Fruit fly (Drosophila melanogaster) whole organism, wandering third instar larva: ENCODE results near the gene Vha26.

Experiments used
- Abd-B ChIP-seq: fragments of >200 bp; optimal IDR thresholded peaks from 2 replicates; lab custom pipeline; 2017; ENCODE audit warnings: missing biosample characterization, missing genetic modification characterization
- CG9705 ChIP-seq: fragments of 200-800 bp; sonication (Bioruptor generic); optimal IDR thresholded peaks from 2 replicates; lab custom pipeline; 2018; ENCODE audit warnings: missing biosample characterization, mild to moderate bottlenecking, missing genetic modification characterization
- CrebA ChIP-seq: fragments of 200-800 bp; sonication (Bioruptor generic); optimal IDR thresholded peaks from 2 replicates; lab custom pipeline; 2016; ENCODE audit warnings: missing biosample characterization, mild to moderate bottlenecking, missing genetic modification characterization, borderline replicate concordance
- Dfd ChIP-seq: fragments of >200 bp; optimal IDR thresholded peaks from 2 replicates; lab custom pipeline; 2017; ENCODE audit warnings: missing biosample characterization, missing genetic modification characterization
- Dif ChIP-seq: fragments of 200-275, 200-300 bp; sonication (Bioruptor generic); optimal IDR thresholded peaks from 2 replicates; lab custom pipeline; 2018; ENCODE audit warnings: missing biosample characterization, missing genetic modification characterization; ENCODE audit not compliant: partially characterized antibody
- GATAd ChIP-seq: sonication (Bioruptor generic); optimal IDR thresholded peaks from 2 replicates; lab custom pipeline; 2016; ENCODE audit warnings: missing biosample characterization, missing genetic modification characterization
- HLH106 ChIP-seq: fragments of 200-800 bp; optimal IDR thresholded peaks from 3 replicates; lab custom pipeline; 2019; ENCODE audit warnings: missing biosample characterization, mild to moderate bottlenecking, missing genetic modification characterization, moderate library complexity
- Hnf4 ChIP-seq: fragments of 200-800 bp; sonication (Bioruptor generic); optimal IDR thresholded peaks from 2 replicates; lab custom pipeline; 2016; ENCODE audit warnings: missing biosample characterization, mild to moderate bottlenecking, missing genetic modification characterization
- Hr78 ChIP-seq: fragments of >200 bp; optimal IDR thresholded peaks from 2 replicates; lab custom pipeline; 2017; ENCODE audit warnings: missing biosample characterization, missing genetic modification characterization
- Hr83 ChIP-seq: fragments of 200-300 bp; sonication (Bioruptor generic); optimal IDR thresholded peaks from 2 replicates; lab custom pipeline; 2016; ENCODE audit warnings: missing biosample characterization, mild to moderate bottlenecking, missing genetic modification characterization, moderate library complexity; ENCODE audit not compliant: poor library complexity, severe bottlenecking
- Jra ChIP-seq: sonication (Bioruptor generic); optimal IDR thresholded peaks from 2 replicates; lab custom pipeline; 2016; ENCODE audit warnings: missing biosample characterization, missing genetic modification characterization
- Myc ChIP-seq: fragments of >200 bp; optimal IDR thresholded peaks from 2 replicates; lab custom pipeline; 2017
- OdsH ChIP-seq: fragments of 200-800 bp; sonication (Bioruptor generic); optimal IDR thresholded peaks from 2 replicates; lab custom pipeline; 2016; ENCODE audit warnings: missing biosample characterization, mild to moderate bottlenecking, missing genetic modification characterization
- Rel ChIP-seq, 2 experiments: fragments of 200-800 bp; sonication (Bioruptor generic) in 1 of 2; optimal IDR thresholded peaks; 2 replicates in 1 of 2; 3 replicates in 1 of 2; lab custom pipeline; 2016 to 2019; ENCODE audit warnings: mild to moderate bottlenecking in 2 of 2, missing biosample characterization in 2 of 2, missing genetic modification characterization in 2 of 2, moderate library complexity in 1 of 2
- Sp1 ChIP-seq: fragments of 200-800 bp; sonication (Bioruptor generic); optimal IDR thresholded peaks from 3 replicates; lab custom pipeline; 2019; ENCODE audit warnings: missing biosample characterization, mild to moderate bottlenecking, missing genetic modification characterization, moderate library complexity
- Vsx2 ChIP-seq: fragments of 200-300, 225-300 bp; sonication (Bioruptor generic); optimal IDR thresholded peaks from 2 replicates; lab custom pipeline; 2018; ENCODE audit warnings: missing biosample characterization, missing genetic modification characterization; ENCODE audit not compliant: partially characterized antibody
- dmrt93B ChIP-seq: fragments of 200-800 bp; sonication (Bioruptor generic); optimal IDR thresholded peaks from 2 replicates; lab custom pipeline; 2018; ENCODE audit warnings: missing biosample characterization, mild to moderate bottlenecking, missing genetic modification characterization
- dsf ChIP-seq: sonication (Bioruptor generic); optimal IDR thresholded peaks from 2 replicates; lab custom pipeline; 2016; ENCODE audit warnings: missing biosample characterization, missing genetic modification characterization, borderline replicate concordance
- ey ChIP-seq: fragments of 200-800 bp; sonication (Bioruptor generic); optimal IDR thresholded peaks from 2 replicates; lab custom pipeline; 2016; ENCODE audit warnings: missing biosample characterization, missing genetic modification characterization
- foxo ChIP-seq, 2 experiments: fragments of 200-800 bp; sonication (Bioruptor generic); optimal IDR thresholded peaks; 2 replicates in 1 of 2; 3 replicates in 1 of 2; lab custom pipeline; 2016 to 2017; ENCODE audit warnings: missing biosample characterization in 2 of 2, missing genetic modification characterization in 2 of 2
- fru ChIP-seq: fragments of 200-800 bp; sonication (Bioruptor generic); optimal IDR thresholded peaks from 3 replicates; lab custom pipeline; 2016; ENCODE audit warnings: missing biosample characterization, mild to moderate bottlenecking, missing genetic modification characterization
- h ChIP-seq: fragments of 200-800 bp; sonication (Bioruptor generic); optimal IDR thresholded peaks from 3 replicates; lab custom pipeline; 2016; ENCODE audit warnings: missing biosample characterization, mild to moderate bottlenecking, missing genetic modification characterization
- jim ChIP-seq: fragments of 175-275, 200-325 bp; sonication (Bioruptor generic); optimal IDR thresholded peaks from 2 replicates; lab custom pipeline; 2016; ENCODE audit warnings: missing biosample characterization, mild to moderate bottlenecking, missing genetic modification characterization
- pan ChIP-seq: fragments of >200 bp; optimal IDR thresholded peaks from 2 replicates; lab custom pipeline; 2017
- psq ChIP-seq: fragments of 200-800 bp; sonication (Bioruptor generic); optimal IDR thresholded peaks from 3 replicates; lab custom pipeline; 2017; ENCODE audit warnings: missing biosample characterization, mild to moderate bottlenecking, missing genetic modification characterization, moderate library complexity
- rgr ChIP-seq: fragments of 200-800 bp; sonication (Bioruptor generic); optimal IDR thresholded peaks from 3 replicates; lab custom pipeline; 2016; ENCODE audit warnings: missing biosample characterization, mild to moderate bottlenecking, missing genetic modification characterization
- sage ChIP-seq: fragments of 200-800 bp; sonication (Bioruptor generic); optimal IDR thresholded peaks from 2 replicates; lab custom pipeline; 2016; ENCODE audit warnings: missing biosample characterization, mild to moderate bottlenecking, missing genetic modification characterization
- sv ChIP-seq: fragments of 200-800 bp; sonication (Bioruptor generic); optimal IDR thresholded peaks from 3 replicates; lab custom pipeline; 2016; ENCODE audit warnings: missing biosample characterization, missing genetic modification characterization
- tai ChIP-seq: sonication (Bioruptor generic); optimal IDR thresholded peaks from 2 replicates; lab custom pipeline; 2016; ENCODE audit warnings: missing biosample characterization, missing genetic modification characterization
- usp ChIP-seq: fragments of >200 bp; optimal IDR thresholded peaks from 2 replicates; lab custom pipeline; 2017; ENCODE audit warnings: missing biosample characterization, missing genetic modification characterization
- woc ChIP-seq: sonication (Bioruptor generic); optimal IDR thresholded peaks from 2 replicates; lab custom pipeline; 2016; ENCODE audit warnings: missing biosample characterization, mild to moderate bottlenecking, missing genetic modification characterization

Gene Vha26

DNA sequence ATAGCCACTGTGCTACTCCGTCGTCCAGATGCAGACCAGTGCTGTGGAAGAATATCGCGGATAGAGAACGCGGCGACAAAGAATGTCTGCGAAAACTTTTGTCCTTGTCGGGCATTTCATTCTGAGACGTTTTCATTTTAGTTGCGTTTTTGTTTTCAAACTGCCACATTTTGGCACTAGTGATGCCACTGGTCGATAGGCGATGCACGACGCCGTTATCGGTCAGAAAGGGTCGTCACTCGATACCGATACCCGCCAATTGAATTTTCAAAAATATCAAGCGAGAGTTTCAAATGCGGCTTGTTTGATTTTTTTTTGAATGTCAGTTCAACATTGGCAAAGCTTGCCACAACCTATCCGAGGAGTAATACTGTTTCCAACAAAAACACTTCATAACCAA, 41.1 kb upstream of the Vha26 start:
- TF ChIP-seq ey (GFP tag; lab: Kevin White, UChicago) (no peak), Dif (GFP tag; lab: Kevin White, UChicago) (no peak), foxo (GFP tag; optimal IDR thresholded peaks at IDR 0.05; lab: Kevin White, UChicago) (no peak), Hr83 (no peak), CG9705 (no peak), Vsx2 (GFP tag; lab: Kevin White, UChicago) (no peak)

DNA sequence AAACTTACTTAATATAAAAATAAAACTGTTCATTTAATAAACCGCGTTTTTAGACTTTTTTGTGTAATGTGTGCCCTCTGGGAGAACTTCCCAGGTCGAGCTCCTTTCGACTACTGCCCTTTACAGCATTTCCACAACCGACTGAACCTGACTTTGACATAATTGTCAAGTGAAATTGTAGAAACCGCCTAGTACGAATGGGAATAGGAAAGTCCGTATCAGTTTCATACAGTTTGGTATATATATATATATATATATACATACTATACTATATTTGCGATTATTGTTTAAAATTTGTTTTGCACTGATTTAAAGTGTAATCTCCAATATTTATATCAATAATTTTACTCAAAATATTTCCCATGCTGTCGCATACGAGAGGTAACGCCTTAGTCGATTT, 40.5 kb upstream of the Vha26 start, which contains the start of gene mia:
TSS of gene mia (minus strand) at position 101 of the 400 bp plus-strand sequence.
- TF ChIP-seq CG9705 (no peak), tai (GFP tag; lab: Kevin White, UChicago) (no peak)
- TF ChIP-seq, all 38 proteins: peak for 0

dm6 chr3R:5551593-5551992, 40.0 kb upstream of the Vha26 start:
- TF ChIP-seq Myc (no peak), CrebA (GFP tag; lab: Kevin White, UChicago) (no peak), OdsH (GFP tag; lab: Kevin White, UChicago) (no peak)
- TF ChIP-seq, all 38 proteins: peak for 0

DNA sequence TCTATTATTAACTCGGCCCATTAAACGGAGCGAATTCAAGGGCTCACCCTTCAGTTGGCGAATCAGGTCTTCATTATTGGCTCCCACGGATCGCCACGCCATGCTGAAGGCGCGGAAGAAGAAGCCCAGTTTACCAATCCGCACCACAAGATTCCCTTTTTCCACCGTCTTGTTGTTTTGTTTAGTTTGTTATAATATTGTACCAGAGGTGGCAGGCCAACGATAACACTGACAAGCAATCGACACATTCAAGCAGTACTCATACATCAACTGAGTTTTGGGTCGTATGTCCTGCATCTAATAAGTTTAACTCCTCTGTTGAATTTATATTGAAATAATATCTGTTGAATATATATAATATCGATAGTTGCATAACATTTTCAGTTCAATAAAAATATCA, 37.5 kb upstream of the Vha26 start, which contains the start of gene Pcmt:
TSS of gene Pcmt (minus strand) at position 235 of the 400 bp plus-strand sequence.
- TF ChIP-seq Hr83 (no peak), Sp1 (GFP tag; lab: Kevin White, UChicago) (no peak)

DNA sequence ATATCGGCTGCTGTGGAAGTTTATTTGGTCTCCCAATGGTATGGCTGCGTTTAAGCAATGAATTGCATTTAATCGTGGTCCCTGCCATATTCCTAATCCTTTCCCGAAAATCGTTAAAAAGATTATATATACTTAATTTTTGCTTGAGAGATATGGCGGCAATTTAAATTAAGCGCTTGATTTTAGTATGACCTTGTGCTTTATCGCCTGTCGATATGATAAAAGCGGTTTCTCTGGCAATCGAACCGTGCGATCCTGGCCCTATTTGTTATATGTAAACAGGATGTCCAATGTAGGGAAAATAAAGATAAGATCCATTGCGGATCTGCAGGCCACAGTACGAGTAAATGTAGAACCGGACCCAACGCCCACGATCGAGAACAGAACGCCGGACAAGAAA, 36.7 kb upstream of the Vha26 start, which contains the start of gene Snm1:
TSS of gene Snm1 (plus strand) at position 233 of the 400 bp plus-strand sequence.
- peak; percentile 71 for TF ChIP-seq Dif (GFP tag; lab: Kevin White, UChicago)
- no peak for TF ChIP-seq pan
- TF ChIP-seq Vsx2 (GFP tag; lab: Kevin White, UChicago): peak; percentile 91
- TF ChIP-seq, all 38 proteins: peak for 2

dm6 chr3R:5562956-5563355, 28.6 kb upstream of the Vha26 start:
- TF ChIP-seq HLH106 (tag; lab: Kevin White, UChicago) (no peak), OdsH (GFP tag; lab: Kevin White, UChicago) (no peak)

- TF ChIP-seq CrebA (GFP tag; lab: Kevin White, UChicago): no peak
- no peak for TF ChIP-seq foxo (GFP tag; optimal IDR thresholded peaks at IDR 0.05; lab: Kevin White, UChicago)
- TF ChIP-seq CG9705: no peak
- no peak for TF ChIP-seq Myc
- no peak for TF ChIP-seq Rel (GFP tag; optimal IDR thresholded peaks at IDR 0.05; lab: Kevin White, UChicago)
- TF ChIP-seq Rel (tag; optimal IDR thresholded peaks at IDR 0.05; lab: Kevin White, UChicago): peak; percentile 41
These were observed 28.1 kb upstream of the Vha26 start, which contains the start of gene Pi4KIIalpha for dm6 chr3R:5563420-5563819. TSS of gene Pi4KIIalpha (minus strand) at chr3R:5563652.

- TF ChIP-seq Myc: no peak
- no peak for TF ChIP-seq Rel (GFP tag; optimal IDR thresholded peaks at IDR 0.05; lab: Kevin White, UChicago)
- TF ChIP-seq Rel (tag; optimal IDR thresholded peaks at IDR 0.05; lab: Kevin White, UChicago): peak; percentile 88
These were observed 26.8 kb upstream of the Vha26 start, which contains the start of the genes CG14671 and CG12746 for dm6 chr3R:5564775-5565190. TSS of gene CG14671 (minus strand) at chr3R:5564815. TSS of gene CG12746 (plus strand) at chr3R:5564865.

dm6 chr3R:5565623-5566022, 25.9 kb upstream of the Vha26 start:
- TF ChIP-seq CG9705 (no peak), woc (GFP tag; lab: Kevin White, UChicago) (no peak), Vsx2 (GFP tag; lab: Kevin White, UChicago) (no peak), ey (GFP tag; lab: Kevin White, UChicago) (peak; percentile 83), rgr (peak; percentile 86), h (GFP tag; lab: Kevin White, UChicago) (peak; percentile 93), Dif (GFP tag; lab: Kevin White, UChicago) (no peak), dmrt93B (GFP tag; lab: Kevin White, UChicago) (no peak), pan (no peak), Hnf4 (GFP tag; lab: Kevin White, UChicago) (peak; percentile 78), CrebA (GFP tag; lab: Kevin White, UChicago) (no peak), psq (GFP tag; lab: Kevin White, UChicago) (peak; percentile 64), OdsH (GFP tag; lab: Kevin White, UChicago) (peak; percentile 80), Abd-B (no peak), usp (GFP tag; lab: Kevin White, UChicago) (no peak), GATAd (no peak), fru (no peak), sage (GFP tag; lab: Kevin White, UChicago) (no peak), Jra (GFP tag; lab: Kevin White, UChicago) (peak; percentile 61), Hr78 (no peak), Myc (no peak), dsf (no peak), foxo (GFP tag; optimal IDR thresholded peaks at IDR 0.05; lab: Kevin White, UChicago) (peak; percentile 68 to 84), sv (peak; percentile 70), jim (GFP tag; lab: Kevin White, UChicago) (no peak), Dfd (no peak)
